Worm (Caenorhabditis elegans) whole organism, L3 larva: ENCODE results near the gene sysm-1.

Experiments
- R02D3.7 ChIP-seq: fragments of 150-350 bp; optimal IDR thresholded peaks from 2 replicates; lab custom pipeline; 2014; ENCODE audit warnings: missing biosample characterization, missing genetic modification characterization
- ZK546.5 ChIP-seq: sonication (generic microtip); optimal IDR thresholded peaks from 2 replicates; lab custom pipeline; 2017; ENCODE audit warnings: missing biosample characterization, missing genetic modification characterization
- ama-1 ChIP-seq: fragments of 150-350 bp; optimal IDR thresholded peaks from 2 replicates; lab custom pipeline; 2018
- ceh-16 ChIP-seq: sonication (generic microtip); optimal IDR thresholded peaks from 2 replicates; lab custom pipeline; 2017; ENCODE audit warnings: missing biosample characterization, missing genetic modification characterization
- ceh-28 ChIP-seq: fragments of 150-350 bp; optimal IDR thresholded peaks from 2 replicates; lab custom pipeline; 2014; ENCODE audit warnings: missing biosample characterization, missing genetic modification reagents, missing genetic modification characterization
- ceh-82 ChIP-seq: fragments of 150-350 bp; optimal IDR thresholded peaks from 2 replicates; lab custom pipeline; 2014; ENCODE audit warnings: missing biosample characterization, missing genetic modification characterization
- ceh-9 ChIP-seq: sonication (generic microtip); optimal IDR thresholded peaks from 2 replicates; lab custom pipeline; 2018; ENCODE audit warnings: missing biosample characterization, missing genetic modification characterization
- daf-12 ChIP-seq: fragments of 150-350 bp; optimal IDR thresholded peaks from 2 replicates; lab custom pipeline; 2014; ENCODE audit warnings: missing biosample characterization, missing genetic modification reagents, missing genetic modification characterization
- elt-1 ChIP-seq: fragments of 150-350 bp; optimal IDR thresholded peaks from 2 replicates; lab custom pipeline; 2014; ENCODE audit warnings: missing biosample characterization, missing genetic modification characterization
- elt-2 ChIP-seq: sonication (generic microtip); optimal IDR thresholded peaks from 2 replicates; lab custom pipeline; 2016; ENCODE audit warnings: missing genetic modification reagents, mild to moderate bottlenecking, missing genetic modification characterization, missing compliant biosample characterization
- eor-1 ChIP-seq, 2 experiments: fragments of 150-350 bp; optimal IDR thresholded peaks; 2 replicates each; lab custom pipeline; 2014 to 2018; ENCODE audit warnings: missing biosample characterization in 2 of 2, missing genetic modification characterization in 2 of 2
- fkh-10 ChIP-seq: sonication (generic microtip); optimal IDR thresholded peaks from 2 replicates; lab custom pipeline; 2017; ENCODE audit warnings: missing biosample characterization, missing genetic modification reagents, missing genetic modification characterization
- fkh-2 ChIP-seq: fragments of 150-350 bp; optimal IDR thresholded peaks from 2 replicates; lab custom pipeline; 2014; ENCODE audit warnings: missing biosample characterization, missing genetic modification reagents, missing genetic modification characterization
- hmg-11 ChIP-seq: sonication (generic microtip); optimal IDR thresholded peaks from 2 replicates; lab custom pipeline; 2016; ENCODE audit warnings: missing genetic modification characterization, missing compliant biosample characterization
- jun-1 ChIP-seq: fragments of 150-350 bp; optimal IDR thresholded peaks from 2 replicates; lab custom pipeline; 2014; ENCODE audit warnings: missing biosample characterization, missing genetic modification reagents, missing genetic modification characterization
- lin-15B ChIP-seq: fragments of 150-350 bp; optimal IDR thresholded peaks from 2 replicates; lab custom pipeline; 2014; ENCODE audit warnings: missing biosample characterization, missing genetic modification characterization
- lin-39 ChIP-seq: fragments of 150-350 bp; optimal IDR thresholded peaks from 2 replicates; lab custom pipeline; 2018; ENCODE audit warnings: missing biosample characterization, missing genetic modification reagents, missing genetic modification characterization
- lsy-12 ChIP-seq: sonication (generic microtip); optimal IDR thresholded peaks from 2 replicates; lab custom pipeline; 2016; ENCODE audit warnings: mild to moderate bottlenecking, missing genetic modification characterization, missing compliant biosample characterization
- mdl-1 ChIP-seq: fragments of 150-350 bp; optimal IDR thresholded peaks from 2 replicates; lab custom pipeline; 2014; ENCODE audit warnings: missing biosample characterization, missing genetic modification characterization
- mml-1 ChIP-seq: fragments of 150-350 bp; sonication (generic microtip); optimal IDR thresholded peaks from 3 replicates; lab custom pipeline; 2014; ENCODE audit warnings: missing biosample characterization, missing genetic modification characterization
- nfya-1 ChIP-seq: sonication (generic microtip); optimal IDR thresholded peaks from 2 replicates; lab custom pipeline; 2017; ENCODE audit warnings: missing genetic modification characterization, mild to moderate bottlenecking, missing compliant biosample characterization, antibody characterized with exemption, moderate library complexity; ENCODE audit not compliant: insufficient read depth
- nhr-11 ChIP-seq: fragments of 150-350 bp; optimal IDR thresholded peaks from 2 replicates; lab custom pipeline; 2014; ENCODE audit warnings: missing biosample characterization, missing genetic modification characterization
- nhr-12 ChIP-seq: fragments of 150-350 bp; optimal IDR thresholded peaks from 2 replicates; lab custom pipeline; 2014; ENCODE audit warnings: missing biosample characterization, missing genetic modification characterization
- nhr-23 ChIP-seq: fragments of 150-350 bp; optimal IDR thresholded peaks from 2 replicates; lab custom pipeline; 2014; ENCODE audit warnings: missing biosample characterization, missing genetic modification reagents, missing genetic modification characterization
- nhr-25 ChIP-seq: sonication (generic microtip); optimal IDR thresholded peaks from 2 replicates; lab custom pipeline; 2017; ENCODE audit warnings: missing biosample characterization, missing genetic modification characterization
- nhr-28 ChIP-seq: fragments of 150-350 bp; optimal IDR thresholded peaks from 2 replicates; lab custom pipeline; 2014; ENCODE audit warnings: missing biosample characterization, missing genetic modification characterization
- nhr-77 ChIP-seq: fragments of 150-350 bp; optimal IDR thresholded peaks from 2 replicates; lab custom pipeline; 2014; ENCODE audit warnings: missing biosample characterization, missing genetic modification characterization
- pha-4 ChIP-seq: fragments of 150-350 bp; optimal IDR thresholded peaks from 2 replicates; lab custom pipeline; 2014; ENCODE audit warnings: missing biosample characterization, missing genetic modification reagents, missing genetic modification characterization
- pqm-1 ChIP-seq: fragments of 150-350 bp; optimal IDR thresholded peaks from 2 replicates; lab custom pipeline; 2017; ENCODE audit warnings: missing biosample characterization, missing genetic modification characterization, inconsistent platforms
- sea-2 ChIP-seq: fragments of 150-350 bp; sonication (generic microtip); optimal IDR thresholded peaks from 4 replicates; lab custom pipeline; 2014; ENCODE audit warnings: missing biosample characterization, missing genetic modification reagents, missing genetic modification characterization
- skn-1 ChIP-seq: fragments of 150-350 bp; optimal IDR thresholded peaks from 2 replicates; lab custom pipeline; 2014; ENCODE audit warnings: missing biosample characterization, missing genetic modification characterization
- snpc-4 ChIP-seq: fragments of 150-350 bp; optimal IDR thresholded peaks from 2 replicates; lab custom pipeline; 2014; ENCODE audit warnings: missing biosample characterization, missing genetic modification characterization
- tbx-2 ChIP-seq: sonication (generic microtip); optimal IDR thresholded peaks from 2 replicates; lab custom pipeline; 2016; ENCODE audit warnings: mild to moderate bottlenecking, missing genetic modification characterization, missing compliant biosample characterization
- unc-39 ChIP-seq: sonication (generic microtip); optimal IDR thresholded peaks from 4 replicates; lab custom pipeline; 2017; ENCODE audit warnings: missing biosample characterization, missing genetic modification characterization
- zag-1 ChIP-seq: fragments of 150-350 bp; optimal IDR thresholded peaks from 2 replicates; lab custom pipeline; 2014; ENCODE audit warnings: missing biosample characterization, missing genetic modification characterization
- ztf-11 ChIP-seq: fragments of 150-350 bp; optimal IDR thresholded peaks from 2 replicates; lab custom pipeline; 2014; ENCODE audit warnings: missing biosample characterization, missing genetic modification characterization
- ztf-4 ChIP-seq: fragments of 150-350 bp; optimal IDR thresholded peaks from 2 replicates; lab custom pipeline; 2014; ENCODE audit warnings: missing biosample characterization, missing genetic modification characterization

Gene sysm-1

DNA sequence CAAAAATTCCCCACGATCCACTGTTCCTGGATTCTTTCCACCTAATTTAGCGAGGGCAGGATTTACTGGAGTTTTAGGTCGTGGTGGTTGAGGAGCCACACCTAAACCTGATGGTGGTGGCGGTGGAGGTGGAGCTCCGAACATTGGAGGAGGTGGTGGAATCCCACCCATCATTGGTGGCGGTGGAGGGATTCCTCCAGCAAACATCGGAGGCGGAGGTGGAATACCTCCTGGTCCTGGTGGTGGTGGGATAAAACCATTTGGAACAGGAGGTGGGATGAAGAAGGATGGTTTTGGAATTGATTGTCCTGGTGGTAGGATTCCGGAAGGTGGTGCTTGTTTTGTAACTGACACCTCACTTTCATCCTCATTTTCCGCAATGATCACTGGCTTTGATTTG lies 13.2 kb downstream of the sysm-1 start:
- TF ChIP-seq jun-1 (no peak), daf-12 (tag; lab: Kevin White, UChicago) (no peak), nfya-1 (tag; lab: Kevin White, UChicago) (no peak), pqm-1 (tag; lab: Kevin White, UChicago) (no peak), nhr-12 (tag; lab: Kevin White, UChicago) (no peak), snpc-4 (tag; lab: Kevin White, UChicago) (no peak), ama-1 (lab: Kevin White, UChicago) (no peak), zag-1 (tag; lab: Kevin White, UChicago) (no peak), eor-1 (tag; optimal IDR thresholded peaks at IDR 0.05; lab: Kevin White, UChicago) (no peak)

DNA sequence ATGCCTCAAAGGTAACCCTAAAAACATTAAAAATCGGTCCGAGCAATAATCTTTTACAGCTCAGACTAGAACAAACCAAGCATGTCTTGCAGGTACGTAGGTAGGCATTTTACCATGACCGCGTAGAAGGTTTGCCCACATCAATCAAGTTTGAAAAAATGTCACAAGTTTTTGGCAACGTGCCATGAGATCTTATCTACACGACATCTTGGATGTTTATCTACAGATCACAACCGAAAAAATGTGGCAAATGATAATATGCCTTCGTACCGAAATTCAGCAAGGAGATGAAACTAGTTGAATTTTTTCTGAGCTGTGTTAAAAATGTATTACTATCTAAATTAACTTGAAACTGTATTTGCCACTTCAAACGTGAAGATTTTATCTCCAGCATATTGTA lies 18.6 kb downstream of the sysm-1 start:
- TF ChIP-seq fkh-2: no peak
- TF ChIP-seq mml-1 (tag; lab: Kevin White, UChicago): no peak
- TF ChIP-seq sea-2 (GFP tag; lab: Kevin White, UChicago): no peak
- no peak for TF ChIP-seq elt-2 (tag; lab: Kevin White, UChicago)
- peak; percentile 54 for TF ChIP-seq nhr-25
- TF ChIP-seq elt-1 (tag; lab: Kevin White, UChicago): peak; percentile 94

DNA sequence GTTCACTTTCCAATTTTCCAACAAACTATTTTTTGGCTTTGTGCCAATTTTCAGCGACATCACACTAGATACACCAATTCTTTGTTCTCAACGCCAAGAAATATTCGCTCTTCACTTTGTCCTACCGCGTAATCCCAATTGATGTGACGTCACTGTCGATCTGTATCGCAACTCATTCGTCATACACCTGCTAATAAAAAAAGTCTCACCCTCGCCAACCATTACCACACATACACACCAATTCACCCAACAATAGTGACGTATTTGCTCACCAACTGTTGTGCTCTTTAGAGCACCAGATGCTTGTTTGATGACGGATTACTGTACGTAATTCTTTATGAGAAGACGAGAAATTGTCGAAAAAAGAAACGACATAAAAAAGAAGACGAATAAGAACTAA lies 19.6 kb downstream of the sysm-1 start:
- TF ChIP-seq ztf-4 (tag; lab: Kevin White, UChicago) (no peak), ztf-11 (tag; lab: Kevin White, UChicago) (no peak), pha-4 (tag; lab: Kevin White, UChicago) (peak; percentile 54), ZK546.5 (no peak)

DNA sequence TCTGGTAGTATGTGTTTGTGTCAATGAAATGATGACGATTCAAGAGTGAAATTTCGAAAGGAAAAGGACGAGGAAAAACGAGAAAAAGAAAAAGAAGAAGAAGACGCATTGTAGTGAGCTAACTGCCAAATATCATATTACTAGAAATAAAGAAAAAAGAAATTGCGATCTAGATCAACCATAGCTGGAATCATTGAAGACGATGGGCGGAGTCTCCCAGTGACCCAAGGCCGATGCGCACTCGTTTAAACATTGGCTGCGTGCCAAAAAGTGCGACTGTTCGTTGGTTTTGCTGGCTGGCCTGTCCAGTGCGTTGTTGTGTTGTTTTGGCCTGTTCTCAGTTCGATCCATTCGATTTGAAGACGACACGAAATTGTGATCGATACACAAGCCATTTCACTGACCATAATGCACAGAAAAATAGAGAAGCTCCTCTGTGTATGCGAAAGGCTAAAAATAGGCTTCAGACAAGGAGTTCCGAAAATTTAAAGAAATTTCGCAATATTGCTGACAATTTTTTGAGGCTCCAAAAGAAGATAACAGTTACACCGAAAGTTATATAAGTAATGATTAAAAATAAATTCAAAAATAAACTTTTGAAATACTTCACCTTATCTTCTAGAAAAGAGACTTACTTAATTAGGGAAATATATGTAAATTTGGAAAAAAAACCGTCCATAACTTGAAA lies 20.6 kb downstream of the sysm-1 start:
- TF ChIP-seq nhr-23 (tag; lab: Kevin White, UChicago) (peak; percentile 43), R02D3.7 (no peak), nhr-25 (peak; percentile 56), jun-1 (no peak)

ce11 chrII:9061557-9062183 lies 21.3 kb downstream of the sysm-1 start:
- TF ChIP-seq pha-4 (tag; lab: Kevin White, UChicago) (peak; percentile 85), ZK546.5 (no peak), ceh-28 (tag; lab: Kevin White, UChicago) (no peak), nhr-12 (tag; lab: Kevin White, UChicago) (no peak), pqm-1 (tag; lab: Kevin White, UChicago) (peak; percentile 48), fkh-2 (peak; percentile 41), ama-1 (lab: Kevin White, UChicago) (no peak), nhr-25 (peak; percentile 42), nhr-77 (tag; lab: Kevin White, UChicago) (no peak), ceh-82 (tag; lab: Kevin White, UChicago) (no peak), ceh-16 (no peak), ceh-9 (tag; lab: Kevin White, UChicago) (no peak), lin-39 (tag; lab: Kevin White, UChicago) (peak; percentile 89), tbx-2 (tag; lab: Kevin White, UChicago) (peak; percentile 15), snpc-4 (tag; lab: Kevin White, UChicago) (no peak), hmg-11 (peak; percentile 77), unc-39 (no peak), nhr-11 (peak; percentile 70), ztf-4 (tag; lab: Kevin White, UChicago) (no peak), lin-15B (tag; lab: Kevin White, UChicago) (peak; percentile 68), mdl-1 (tag; lab: Kevin White, UChicago) (no peak), nfya-1 (tag; lab: Kevin White, UChicago) (peak; percentile 79), nhr-23 (tag; lab: Kevin White, UChicago) (peak; percentile 39), lsy-12 (tag; lab: Kevin White, UChicago) (no peak), fkh-10 (GFP tag; lab: Kevin White, UChicago) (no peak), nhr-28 (tag; lab: Kevin White, UChicago) (no peak), R02D3.7 (no peak), elt-2 (tag; lab: Kevin White, UChicago) (peak; percentile 63), eor-1 (tag; optimal IDR thresholded peaks at IDR 0.05; lab: Kevin White, UChicago) (no peak), elt-1 (tag; lab: Kevin White, UChicago) (no peak), zag-1 (tag; lab: Kevin White, UChicago) (no peak), sea-2 (GFP tag; lab: Kevin White, UChicago) (peak; percentile 88), jun-1 (peak; percentile 62), skn-1 (tag; lab: Kevin White, UChicago) (no peak), daf-12 (tag; lab: Kevin White, UChicago) (no peak)
